Worm (Caenorhabditis elegans) whole organism, L3 larva: ENCODE results near the gene gei-1.

ENCODE experiments used
- R02D3.7 ChIP-seq: fragments of 150-350 bp; optimal IDR thresholded peaks from 2 replicates; lab custom pipeline; 2014; ENCODE audit warnings: missing biosample characterization, missing genetic modification characterization
- aly-2 ChIP-seq: fragments of 150-350 bp; optimal IDR thresholded peaks from 2 replicates; lab custom pipeline; 2014; ENCODE audit warnings: missing biosample characterization, missing genetic modification characterization
- ama-1 ChIP-seq: fragments of 150-350 bp; optimal IDR thresholded peaks from 2 replicates; lab custom pipeline; 2018
- ceh-16 ChIP-seq: sonication (generic microtip); optimal IDR thresholded peaks from 2 replicates; lab custom pipeline; 2017; ENCODE audit warnings: missing biosample characterization, missing genetic modification characterization
- ceh-28 ChIP-seq: fragments of 150-350 bp; optimal IDR thresholded peaks from 2 replicates; lab custom pipeline; 2014; ENCODE audit warnings: missing biosample characterization, missing genetic modification reagents, missing genetic modification characterization
- ceh-9 ChIP-seq: sonication (generic microtip); optimal IDR thresholded peaks from 2 replicates; lab custom pipeline; 2018; ENCODE audit warnings: missing biosample characterization, missing genetic modification characterization
- egl-27 ChIP-seq: sonication (generic microtip); optimal IDR thresholded peaks from 4 replicates; lab custom pipeline; 2017; ENCODE audit warnings: missing biosample characterization, missing genetic modification reagents, missing genetic modification characterization
- egl-5 ChIP-seq: fragments of 150-350 bp; optimal IDR thresholded peaks from 2 replicates; lab custom pipeline; 2017; ENCODE audit warnings: missing biosample characterization, missing genetic modification reagents, missing genetic modification characterization, inconsistent platforms
- elt-1 ChIP-seq: fragments of 150-350 bp; optimal IDR thresholded peaks from 2 replicates; lab custom pipeline; 2014; ENCODE audit warnings: missing biosample characterization, missing genetic modification characterization
- elt-2 ChIP-seq: sonication (generic microtip); optimal IDR thresholded peaks from 2 replicates; lab custom pipeline; 2016; ENCODE audit warnings: missing genetic modification reagents, mild to moderate bottlenecking, missing genetic modification characterization, missing compliant biosample characterization
- elt-3 ChIP-seq, 3 experiments: fragments of 150-350 bp in 1 of 3; sonication (generic microtip) in 2 of 3; optimal IDR thresholded peaks; 2 replicates in 2 of 3; 4 replicates in 1 of 3; lab custom pipeline; 2014 to 2017; ENCODE audit warnings: missing biosample characterization in 3 of 3, missing genetic modification characterization in 3 of 3
- fos-1 ChIP-seq: fragments of 150-350 bp; optimal IDR thresholded peaks from 2 replicates; lab custom pipeline; 2014; ENCODE audit warnings: missing biosample characterization, missing genetic modification characterization
- jun-1 ChIP-seq: fragments of 150-350 bp; optimal IDR thresholded peaks from 2 replicates; lab custom pipeline; 2014; ENCODE audit warnings: missing biosample characterization, missing genetic modification reagents, missing genetic modification characterization
- lin-15B ChIP-seq: fragments of 150-350 bp; optimal IDR thresholded peaks from 2 replicates; lab custom pipeline; 2014; ENCODE audit warnings: missing biosample characterization, missing genetic modification characterization
- mdl-1 ChIP-seq: fragments of 150-350 bp; optimal IDR thresholded peaks from 2 replicates; lab custom pipeline; 2014; ENCODE audit warnings: missing biosample characterization, missing genetic modification characterization
- nfya-1 ChIP-seq: sonication (generic microtip); optimal IDR thresholded peaks from 2 replicates; lab custom pipeline; 2017; ENCODE audit warnings: missing genetic modification characterization, mild to moderate bottlenecking, missing compliant biosample characterization, antibody characterized with exemption, moderate library complexity; ENCODE audit not compliant: insufficient read depth
- nhr-11 ChIP-seq: fragments of 150-350 bp; optimal IDR thresholded peaks from 2 replicates; lab custom pipeline; 2014; ENCODE audit warnings: missing biosample characterization, missing genetic modification characterization
- nhr-12 ChIP-seq: fragments of 150-350 bp; optimal IDR thresholded peaks from 2 replicates; lab custom pipeline; 2014; ENCODE audit warnings: missing biosample characterization, missing genetic modification characterization
- nhr-23 ChIP-seq: fragments of 150-350 bp; optimal IDR thresholded peaks from 2 replicates; lab custom pipeline; 2014; ENCODE audit warnings: missing biosample characterization, missing genetic modification reagents, missing genetic modification characterization
- nhr-25 ChIP-seq: sonication (generic microtip); optimal IDR thresholded peaks from 2 replicates; lab custom pipeline; 2017; ENCODE audit warnings: missing biosample characterization, missing genetic modification characterization
- nhr-28 ChIP-seq: fragments of 150-350 bp; optimal IDR thresholded peaks from 2 replicates; lab custom pipeline; 2014; ENCODE audit warnings: missing biosample characterization, missing genetic modification characterization
- nhr-43 ChIP-seq: sonication (generic microtip); optimal IDR thresholded peaks from 2 replicates; lab custom pipeline; 2016; ENCODE audit warnings: mild to moderate bottlenecking, missing genetic modification characterization, missing compliant biosample characterization; ENCODE audit not compliant: poor library complexity, severe bottlenecking
- nhr-76 ChIP-seq: fragments of 150-350 bp; sonication (generic microtip); optimal IDR thresholded peaks from 5 replicates; lab custom pipeline; 2014; ENCODE audit warnings: missing biosample characterization, missing genetic modification characterization
- nhr-77 ChIP-seq: fragments of 150-350 bp; optimal IDR thresholded peaks from 2 replicates; lab custom pipeline; 2014; ENCODE audit warnings: missing biosample characterization, missing genetic modification characterization
- pha-4 ChIP-seq: fragments of 150-350 bp; optimal IDR thresholded peaks from 2 replicates; lab custom pipeline; 2014; ENCODE audit warnings: missing biosample characterization, missing genetic modification reagents, missing genetic modification characterization
- pqm-1 ChIP-seq: fragments of 150-350 bp; optimal IDR thresholded peaks from 2 replicates; lab custom pipeline; 2017; ENCODE audit warnings: missing biosample characterization, missing genetic modification characterization, inconsistent platforms
- snpc-4 ChIP-seq: fragments of 150-350 bp; optimal IDR thresholded peaks from 2 replicates; lab custom pipeline; 2014; ENCODE audit warnings: missing biosample characterization, missing genetic modification characterization
- tbx-2 ChIP-seq: sonication (generic microtip); optimal IDR thresholded peaks from 2 replicates; lab custom pipeline; 2016; ENCODE audit warnings: mild to moderate bottlenecking, missing genetic modification characterization, missing compliant biosample characterization
- unc-62 ChIP-seq: fragments of 150-350 bp; sonication (generic microtip); optimal IDR thresholded peaks from 4 replicates; lab custom pipeline; 2014; ENCODE audit warnings: missing biosample characterization, missing genetic modification reagents, missing genetic modification characterization
- zag-1 ChIP-seq: fragments of 150-350 bp; optimal IDR thresholded peaks from 2 replicates; lab custom pipeline; 2014; ENCODE audit warnings: missing biosample characterization, missing genetic modification characterization
- ztf-11 ChIP-seq: fragments of 150-350 bp; optimal IDR thresholded peaks from 2 replicates; lab custom pipeline; 2014; ENCODE audit warnings: missing biosample characterization, missing genetic modification characterization

Gene gei-1

DNA sequence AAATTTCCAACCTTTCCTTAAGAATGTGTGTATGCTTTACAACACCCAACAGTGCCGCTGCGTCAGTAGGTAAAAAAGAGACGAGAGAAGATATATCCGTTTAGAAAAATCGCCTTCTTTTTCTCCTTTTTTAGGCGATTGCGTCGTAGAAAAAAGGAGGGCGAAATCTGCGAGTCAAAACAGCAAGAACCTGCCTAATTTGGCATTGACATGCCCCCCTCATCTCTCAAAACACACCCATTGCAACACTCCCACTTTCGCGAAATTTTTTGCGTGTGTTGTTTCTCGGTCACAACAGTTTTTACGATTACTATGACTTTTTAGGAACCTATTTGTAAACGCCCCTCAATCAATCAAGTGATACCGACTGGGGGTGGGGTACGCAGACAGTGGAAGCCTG lies 7.0 kb downstream of the gei-1 start:
- TF ChIP-seq egl-27, result no peak
- no peak for TF ChIP-seq ztf-11 (tag; lab: Kevin White, UChicago)
- TF ChIP-seq nhr-12, result no peak
- no peak for TF ChIP-seq elt-1 (tag; lab: Kevin White, UChicago)
- no peak for TF ChIP-seq nhr-77 (tag; lab: Kevin White, UChicago)
- peak; percentile 63 for TF ChIP-seq nhr-25 (tag; lab: Kevin White, UChicago)
- no peak for TF ChIP-seq lin-15B (tag; lab: Kevin White, UChicago)
- peak in 1 of 3 experiments; percentile 3 for TF ChIP-seq elt-3 (tag; optimal IDR thresholded peaks at IDR 0.05; lab: Kevin White, UChicago)

DNA sequence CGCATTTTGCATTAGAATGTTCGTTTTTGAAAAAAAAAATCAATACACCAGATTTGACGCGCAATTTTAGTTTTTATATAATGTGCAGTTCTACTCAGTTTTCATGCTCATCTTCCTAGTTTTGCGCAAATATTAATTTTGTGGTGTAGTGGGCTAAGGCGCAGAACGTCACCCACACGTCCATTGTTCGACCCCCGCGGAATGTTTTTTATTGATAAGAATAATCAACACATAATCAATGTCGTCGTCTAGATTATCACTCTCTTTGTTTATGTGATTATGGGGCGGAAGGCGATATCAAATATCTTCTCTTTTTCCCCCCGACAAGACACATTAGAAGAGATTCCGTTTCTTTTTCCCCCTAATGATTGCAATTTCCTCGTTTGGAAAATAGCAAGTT lies 11.1 kb downstream of the gei-1 start:
- TF ChIP-seq elt-3 (tag; optimal IDR thresholded peaks at IDR 0.05; lab: Kevin White, UChicago) (peak in 1 of 3 experiments; percentile 62), nhr-77 (tag; lab: Kevin White, UChicago) (no peak)

DNA sequence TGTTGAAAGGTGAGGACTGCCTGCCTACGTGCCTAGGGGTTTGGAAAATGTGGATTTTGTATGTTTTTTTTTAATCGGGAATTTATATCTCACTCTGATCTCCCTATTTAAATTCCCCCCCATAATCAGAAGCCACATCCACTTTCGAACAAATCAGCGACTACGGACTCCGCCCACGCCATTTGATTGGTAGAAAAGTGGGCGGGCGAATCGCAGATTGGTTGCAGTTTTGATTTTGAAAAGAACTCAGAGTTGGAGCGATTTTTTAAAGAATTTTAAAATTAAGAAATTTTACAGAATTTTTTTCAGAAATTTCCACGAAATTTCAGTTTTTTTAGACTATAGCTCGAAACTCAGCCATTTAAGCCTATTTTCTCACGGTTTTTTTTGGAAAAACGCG lies 15.4 kb downstream of the gei-1 start:
- no peak for TF ChIP-seq nhr-12
- no peak for TF ChIP-seq lin-15B (tag; lab: Kevin White, UChicago)
- TF ChIP-seq nfya-1, result peak; percentile 84
- no peak for TF ChIP-seq nhr-23 (tag; lab: Kevin White, UChicago)
- no peak for TF ChIP-seq elt-2 (tag; lab: Kevin White, UChicago)
- TF ChIP-seq, all 47 proteins: peak for 1

DNA sequence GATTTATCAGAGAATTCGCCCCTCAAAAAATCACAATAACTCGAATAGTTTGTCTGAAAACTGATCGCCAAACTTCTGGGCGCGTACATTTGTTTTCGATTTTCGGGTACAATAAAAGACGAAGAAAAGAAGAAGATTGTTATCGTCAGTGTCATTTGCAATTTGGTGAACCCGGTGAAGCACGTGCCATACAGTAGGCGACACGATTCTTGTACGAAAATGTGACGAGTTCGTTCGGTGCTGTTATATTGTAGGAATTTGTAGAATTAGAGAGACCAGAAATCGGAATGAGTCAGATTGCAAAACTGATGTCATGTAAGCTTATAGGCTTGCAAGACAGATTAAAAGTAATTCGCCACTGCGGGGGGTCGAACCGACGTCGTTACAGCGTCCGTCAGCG lies 23.1 kb downstream of the gei-1 start:
- TF ChIP-seq nhr-43, result peak; percentile 9
- peak; percentile 17 for TF ChIP-seq nhr-25 (tag; lab: Kevin White, UChicago)
- TF ChIP-seq ceh-9 (tag; lab: Kevin White, UChicago), result no peak
- no peak for TF ChIP-seq egl-5 (tag; lab: Kevin White, UChicago)
- no peak for TF ChIP-seq nhr-76

DNA sequence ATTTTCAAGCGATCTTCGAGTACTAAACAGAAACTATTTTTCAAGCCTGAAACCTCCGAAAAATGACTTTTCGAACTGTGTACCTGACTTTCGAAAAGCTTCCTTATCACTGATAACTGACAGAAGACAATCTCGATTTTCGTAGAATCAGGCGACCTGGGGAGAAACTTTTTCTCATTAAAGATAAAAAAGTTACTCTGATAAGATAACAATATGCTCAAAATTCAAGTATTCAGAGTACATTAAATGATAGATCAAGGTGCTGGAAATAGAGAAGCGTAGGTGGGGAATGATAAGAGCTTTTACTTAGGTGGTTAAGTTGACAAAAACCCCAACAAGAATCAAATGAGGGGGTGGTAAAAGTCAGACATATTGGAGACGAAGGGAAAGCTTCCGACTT lies 25.4 kb downstream of the gei-1 start, which contains the start of gene prk-2:
TSS of gene prk-2 (minus strand) at position 156 of the 400 bp plus-strand sequence.
- TF ChIP-seq elt-2 (tag; lab: Kevin White, UChicago) (peak; percentile 93), elt-3 (tag; optimal IDR thresholded peaks at IDR 0.05; lab: Kevin White, UChicago) (peak in 1 of 3 experiments; percentile 65), jun-1 (peak; percentile 19), pha-4 (tag; lab: Kevin White, UChicago) (peak; percentile 3), ceh-28 (tag; lab: Kevin White, UChicago) (peak; percentile 8), nhr-28 (no peak), ama-1 (lab: Kevin White, UChicago) (no peak), pqm-1 (tag; lab: Kevin White, UChicago) (peak; percentile 93)

DNA sequence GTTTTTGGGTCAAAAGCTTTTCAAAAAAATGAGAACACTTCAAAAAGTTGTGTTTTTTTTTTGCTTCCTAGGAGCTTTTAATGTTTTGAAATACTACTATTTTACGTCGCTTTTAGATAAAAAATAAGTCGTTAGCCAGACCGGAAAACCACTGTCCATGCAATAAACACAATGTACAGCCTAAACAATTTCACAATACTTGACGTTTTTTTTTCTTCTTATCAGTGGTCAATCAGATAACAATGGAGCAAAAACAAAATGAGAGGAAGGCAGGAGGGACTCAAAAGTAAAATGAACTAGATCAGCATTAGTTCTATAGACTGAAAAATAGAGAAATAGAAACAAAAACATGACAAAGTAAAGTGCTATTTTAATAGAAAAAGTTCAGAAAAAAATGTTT lies 26.1 kb downstream of the gei-1 start:
- TF ChIP-seq pqm-1 (tag; lab: Kevin White, UChicago) (no peak), ama-1 (lab: Kevin White, UChicago) (no peak), pha-4 (tag; lab: Kevin White, UChicago) (no peak), tbx-2 (tag; lab: Kevin White, UChicago) (no peak), elt-2 (tag; lab: Kevin White, UChicago) (peak; percentile 33)
- TF ChIP-seq, all 47 proteins: peak for 1

DNA sequence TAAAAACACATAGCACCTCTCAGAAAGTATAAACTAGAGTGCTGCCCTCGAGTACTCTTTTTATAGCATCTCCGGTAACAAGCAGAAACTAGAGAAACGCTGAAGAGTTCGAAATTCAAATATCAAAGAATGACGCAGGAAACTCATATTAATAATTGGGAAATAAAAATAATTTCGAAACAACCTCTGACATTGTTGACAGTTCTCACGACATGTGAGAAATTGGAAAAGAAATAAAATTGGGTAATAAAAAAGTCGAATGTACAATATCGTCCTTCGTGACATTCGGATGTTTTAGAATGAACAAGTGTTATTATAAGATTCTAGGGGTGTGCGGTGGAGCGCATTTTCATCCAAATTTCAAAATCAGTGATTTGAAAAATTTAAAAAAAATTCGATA lies 27.6 kb downstream of the gei-1 start:
- TF ChIP-seq nhr-12 (no peak), elt-2 (tag; lab: Kevin White, UChicago) (peak; percentile 16)

DNA sequence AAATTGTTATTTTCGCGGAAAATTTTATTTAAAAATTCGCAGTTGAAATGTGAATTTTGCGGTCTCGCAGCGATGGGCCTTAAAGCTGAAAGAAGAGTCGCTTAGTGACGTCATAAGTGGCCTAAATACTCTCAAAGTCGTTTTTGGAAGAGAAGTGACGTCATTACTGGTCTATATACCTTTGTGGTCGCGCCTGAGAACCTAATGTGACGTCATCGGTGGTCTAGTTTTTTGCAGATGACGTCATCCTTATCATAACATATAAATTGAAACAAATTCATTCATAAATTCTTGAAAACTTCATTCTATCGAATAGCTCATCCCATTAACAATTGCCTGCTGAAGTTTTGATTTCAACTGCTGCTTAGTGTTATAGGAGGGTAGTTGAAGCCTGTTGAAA lies 32.5 kb downstream of the gei-1 start:
- no peak for TF ChIP-seq pqm-1 (tag; lab: Kevin White, UChicago)
- no peak for TF ChIP-seq nhr-43
- no peak for TF ChIP-seq aly-2 (tag; lab: Kevin White, UChicago)

DNA sequence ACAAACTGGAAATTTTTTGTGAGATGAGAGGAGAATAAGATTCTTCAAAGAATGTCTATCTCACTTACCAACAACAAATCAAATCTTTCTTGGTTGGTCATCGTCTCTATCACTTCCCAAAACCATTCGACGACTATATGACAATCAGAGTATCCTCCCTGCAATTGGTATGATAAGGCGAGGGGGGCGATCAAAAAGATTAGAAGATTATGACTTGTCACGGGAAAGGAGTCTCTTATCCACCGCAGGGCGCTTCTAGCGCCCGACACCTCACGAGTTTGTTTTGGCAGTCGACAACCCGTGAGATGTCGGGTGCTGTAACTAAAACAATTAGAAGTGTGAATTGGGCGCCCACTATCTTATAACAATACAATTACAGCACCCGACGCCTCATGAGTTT lies 33.0 kb downstream of the gei-1 start:
- TF ChIP-seq fos-1 (tag; lab: Kevin White, UChicago), result no peak
- TF ChIP-seq zag-1, result no peak
- TF ChIP-seq mdl-1 (tag; lab: Kevin White, UChicago), result no peak
- peak; percentile 17 for TF ChIP-seq nhr-43
- TF ChIP-seq unc-62 (GFP tag; lab: Kevin White, UChicago), result no peak
- TF ChIP-seq ceh-16, result no peak
- TF ChIP-seq elt-3 (tag; optimal IDR thresholded peaks at IDR 0.05; lab: Kevin White, UChicago), result peak in 2 of 3 experiments; percentile 44 to 86
- TF ChIP-seq snpc-4, result peak; percentile 96
- TF ChIP-seq nhr-25 (tag; lab: Kevin White, UChicago), result peak; percentile 0
- TF ChIP-seq R02D3.7 (tag; lab: Kevin White, UChicago), result peak; percentile 7
- no peak for TF ChIP-seq nhr-11 (tag; lab: Kevin White, UChicago)
- no peak for TF ChIP-seq ama-1 (lab: Kevin White, UChicago)
- no peak for TF ChIP-seq nfya-1
